Worm (Caenorhabditis elegans): ENCODE results near the gene Y6D1A.1.

Gene Y6D1A.1

ce11 chrII:11853108-11853507 is 29.7 kb upstream of the Y6D1A.1 start:
- no peak for TF ChIP-seq F13H6.1 (tag; optimal IDR thresholded peaks at IDR 0.05)
- TF ChIP-seq C34F6.9 (tag; optimal IDR thresholded peaks at IDR 0.05), result no peak
- no peak for TF ChIP-seq nhr-10 (tag; optimal IDR thresholded peaks at IDR 0.05)
- no peak for TF ChIP-seq fos-1 (tag; optimal IDR thresholded peaks at IDR 0.05)
- no peak for TF ChIP-seq blmp-1 (tag; optimal IDR thresholded peaks at IDR 0.05; ENCODE audit: insufficient read depth)
- no peak for TF ChIP-seq gmeb-1 (tag; optimal IDR thresholded peaks at IDR 0.05)
- TF ChIP-seq nhr-25 (tag; optimal IDR thresholded peaks at IDR 0.05), result no peak
- no peak for TF ChIP-seq crh-2 (tag; optimal IDR thresholded peaks at IDR 0.05)
- no peak for TF ChIP-seq nhr-129 (tag; optimal IDR thresholded peaks at IDR 0.05)
- no peak for TF ChIP-seq mab-5 (tag; optimal IDR thresholded peaks at IDR 0.05)

DNA sequence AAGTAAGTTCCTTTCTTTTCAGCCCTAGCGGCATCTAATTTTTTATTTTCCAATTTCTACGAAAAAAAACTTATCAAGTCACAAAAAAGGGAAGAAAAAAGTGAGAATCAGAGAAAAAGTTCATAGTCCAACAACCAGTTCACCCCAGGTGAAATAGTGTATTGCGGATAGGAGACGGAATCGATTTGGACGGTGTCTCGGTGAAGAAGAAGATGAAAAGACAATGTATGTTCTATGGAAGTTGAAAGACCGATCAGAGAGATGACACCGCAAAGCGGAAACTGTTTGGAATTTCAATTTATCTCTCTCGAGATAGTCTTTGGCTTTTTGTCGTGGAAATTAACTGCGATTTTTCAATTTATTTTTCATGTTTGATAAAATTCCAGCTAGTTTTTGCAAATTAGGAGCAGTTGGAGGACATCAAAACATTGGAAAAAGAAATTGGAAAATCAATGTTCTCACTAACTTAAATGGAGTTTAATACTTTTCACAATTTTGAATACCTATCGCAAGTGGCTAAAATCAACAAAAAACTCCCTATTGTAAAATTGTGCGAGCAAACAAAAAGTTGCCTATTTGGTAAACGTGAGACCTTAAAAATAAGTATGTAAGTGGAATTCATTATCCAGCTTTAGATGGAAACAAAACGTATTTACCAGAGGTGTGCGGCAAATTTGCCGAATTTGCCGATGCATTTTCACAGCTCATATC is 28.9 kb upstream of the Y6D1A.1 start:
- TF ChIP-seq nhr-10 (tag; optimal IDR thresholded peaks at IDR 0.05) (no peak), ceh-16 (tag; optimal IDR thresholded peaks at IDR 0.05) (no peak), nhr-12 (tag; optimal IDR thresholded peaks at IDR 0.05) (no peak), peb-1 (tag; optimal IDR thresholded peaks at IDR 0.05) (no peak), sma-3 (GFP tag; optimal IDR thresholded peaks at IDR 0.05) (peak; percentile 27), lsy-2 (tag; optimal IDR thresholded peaks at IDR 0.05) (no peak), skn-1 (tag; optimal IDR thresholded peaks at IDR 0.05) (no peak), unc-62 (GFP tag; optimal IDR thresholded peaks at IDR 0.05) (no peak), dmd-4 (tag; optimal IDR thresholded peaks at IDR 0.05) (no peak), ztf-4 (tag; optimal IDR thresholded peaks at IDR 0.05) (no peak), F13H6.1 (tag; optimal IDR thresholded peaks at IDR 0.05) (no peak), mdl-1 (tag; optimal IDR thresholded peaks at IDR 0.05) (peak in 1 of 2 experiments; percentile 27), nhr-6 (tag; optimal IDR thresholded peaks at IDR 0.05) (no peak), ama-1 (optimal IDR thresholded peaks at IDR 0.05) (no peak), lin-13 (GFP tag; optimal IDR thresholded peaks at IDR 0.05) (no peak), unc-55 (GFP tag; optimal IDR thresholded peaks at IDR 0.05) (no peak), nhr-129 (tag; optimal IDR thresholded peaks at IDR 0.05) (no peak), mab-5 (tag; optimal IDR thresholded peaks at IDR 0.05) (no peak), C34F6.9 (tag; optimal IDR thresholded peaks at IDR 0.05) (no peak), nhr-21 (tag; optimal IDR thresholded peaks at IDR 0.05) (peak; percentile 66), sem-4 (tag; optimal IDR thresholded peaks at IDR 0.05) (no peak), mbf-1 (tag; optimal IDR thresholded peaks at IDR 0.05) (no peak), crh-2 (tag; optimal IDR thresholded peaks at IDR 0.05) (no peak), ZK546.5 (tag; optimal IDR thresholded peaks at IDR 0.05) (no peak), ztf-1 (GFP tag; conservative IDR thresholded peaks at IDR 0.05) (no peak), egl-27 (tag; optimal IDR thresholded peaks at IDR 0.05) (peak; percentile 24), elt-1 (tag; optimal IDR thresholded peaks at IDR 0.05) (no peak), elt-3 (tag; optimal IDR thresholded peaks at IDR 0.05) (no peak), alr-1 (tag; optimal IDR thresholded peaks at IDR 0.05) (no peak), nhr-11 (tag; optimal IDR thresholded peaks at IDR 0.05) (no peak), lin-39 (tag; optimal IDR thresholded peaks at IDR 0.05) (no peak), ztf-11 (tag; optimal IDR thresholded peaks at IDR 0.05) (no peak), nhr-237 (tag; optimal IDR thresholded peaks at IDR 0.05) (no peak), sma-9 (GFP tag; optimal IDR thresholded peaks at IDR 0.05) (peak; percentile 86), sma-9 (tag; optimal IDR thresholded peaks at IDR 0.05) (no peak), unc-39 (tag; optimal IDR thresholded peaks at IDR 0.05) (no peak), blmp-1 (tag; optimal IDR thresholded peaks at IDR 0.05; ENCODE audit: insufficient read depth) (no peak), zag-1 (tag; optimal IDR thresholded peaks at IDR 0.05) (no peak), nhr-25 (tag; optimal IDR thresholded peaks at IDR 0.05) (peak; percentile 67)

DNA sequence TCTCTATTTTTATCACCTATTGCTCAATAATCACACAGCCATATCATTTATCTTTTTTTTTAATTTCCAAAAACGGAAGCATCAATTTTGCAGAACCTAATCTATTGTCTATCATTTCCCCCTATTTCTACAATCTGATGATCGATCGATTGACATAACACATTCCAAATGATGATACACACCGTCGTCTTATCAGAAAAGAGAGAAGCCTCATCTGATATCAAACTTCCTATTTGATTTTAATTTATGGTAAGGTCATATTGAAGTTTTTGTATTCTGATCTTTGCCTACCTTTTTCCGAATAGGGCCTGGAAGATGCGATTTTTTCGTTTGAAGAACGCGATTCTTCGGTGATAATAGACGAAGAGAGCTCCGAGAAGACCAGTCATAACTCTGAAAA is 26.2 kb upstream of the Y6D1A.1 start:
- TF ChIP-seq nhr-25 (tag; optimal IDR thresholded peaks at IDR 0.05) (peak; percentile 21), Y55F3AM.14 (GFP tag; optimal IDR thresholded peaks at IDR 0.05) (no peak), nhr-21 (tag; optimal IDR thresholded peaks at IDR 0.05) (peak; percentile 13), sma-9 (GFP tag; optimal IDR thresholded peaks at IDR 0.05) (peak; percentile 53), sma-9 (tag; optimal IDR thresholded peaks at IDR 0.05) (no peak), crh-2 (tag; optimal IDR thresholded peaks at IDR 0.05) (no peak)
